Worm (Caenorhabditis elegans): Measurements from ENCODE around the gene aman-2.

The aman-2 gene

ce11 chrV:11896322-11896898 is 36.6 kb downstream of the aman-2 start (continued):
- TF ChIP-seq zag-1 (tag; optimal IDR thresholded peaks at IDR 0.05), result no peak
- TF ChIP-seq F16B12.6 (tag; optimal IDR thresholded peaks at IDR 0.05), result peak; percentile 76
- no peak for TF ChIP-seq ceh-8 (GFP tag; optimal IDR thresholded peaks at IDR 0.05)
- TF ChIP-seq C04F5.9 (tag; optimal IDR thresholded peaks at IDR 0.05), result no peak

DNA sequence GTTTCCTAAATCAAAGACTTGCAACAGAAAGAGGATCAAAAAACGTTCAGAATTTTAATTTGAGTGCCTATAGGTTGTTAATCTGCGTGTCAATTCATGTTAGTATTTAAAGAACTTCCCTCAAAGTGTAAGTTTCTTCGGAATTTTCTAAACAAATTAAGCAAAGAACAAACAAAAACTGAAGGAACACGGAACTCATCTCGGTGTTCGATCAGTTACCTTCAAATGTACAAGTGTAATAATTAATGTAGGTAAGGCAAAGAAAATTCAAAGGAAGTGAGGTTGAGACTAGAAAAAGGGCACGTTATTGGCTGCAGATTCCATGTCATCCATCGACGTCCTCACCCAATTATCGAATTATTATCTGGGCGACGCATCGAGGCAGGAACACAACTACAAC is 39.1 kb downstream of the aman-2 start, which contains the start of gene K12G11.6:
TSS of gene K12G11.6 (plus strand) at position 357 of the 400 bp plus-strand sequence.
- no peak for TF ChIP-seq sox-4 (tag; optimal IDR thresholded peaks at IDR 0.05)
- TF ChIP-seq skn-1 (tag; optimal IDR thresholded peaks at IDR 0.05), result no peak
- TF ChIP-seq alr-1 (tag; optimal IDR thresholded peaks at IDR 0.05; ENCODE audit: borderline replicate concordance), result no peak
- no peak for TF ChIP-seq pqm-1 (tag; optimal IDR thresholded peaks at IDR 0.05)
- no peak for TF ChIP-seq unc-86 (tag; optimal IDR thresholded peaks at IDR 0.05)
- no peak for TF ChIP-seq sup-37 (GFP tag; optimal IDR thresholded peaks at IDR 0.05)
- TF ChIP-seq lin-15B (tag; optimal IDR thresholded peaks at IDR 0.05), result no peak
- TF ChIP-seq lsy-2 (tag; optimal IDR thresholded peaks at IDR 0.05), result no peak
- TF ChIP-seq nhr-85 (tag), result no peak
- no peak for TF ChIP-seq egl-27 (tag; optimal IDR thresholded peaks at IDR 0.05)
- no peak for TF ChIP-seq ceh-8 (GFP tag; optimal IDR thresholded peaks at IDR 0.05)
- no peak for TF ChIP-seq elt-3 (tag; optimal IDR thresholded peaks at IDR 0.05)
- TF ChIP-seq C34B4.2 (tag; optimal IDR thresholded peaks at IDR 0.05), result no peak
- TF ChIP-seq lin-39 (tag; optimal IDR thresholded peaks at IDR 0.05), result no peak
- TF ChIP-seq rnt-1 (tag; optimal IDR thresholded peaks at IDR 0.05), result no peak
- TF ChIP-seq tbx-2 (tag; optimal IDR thresholded peaks at IDR 0.05), result no peak

DNA sequence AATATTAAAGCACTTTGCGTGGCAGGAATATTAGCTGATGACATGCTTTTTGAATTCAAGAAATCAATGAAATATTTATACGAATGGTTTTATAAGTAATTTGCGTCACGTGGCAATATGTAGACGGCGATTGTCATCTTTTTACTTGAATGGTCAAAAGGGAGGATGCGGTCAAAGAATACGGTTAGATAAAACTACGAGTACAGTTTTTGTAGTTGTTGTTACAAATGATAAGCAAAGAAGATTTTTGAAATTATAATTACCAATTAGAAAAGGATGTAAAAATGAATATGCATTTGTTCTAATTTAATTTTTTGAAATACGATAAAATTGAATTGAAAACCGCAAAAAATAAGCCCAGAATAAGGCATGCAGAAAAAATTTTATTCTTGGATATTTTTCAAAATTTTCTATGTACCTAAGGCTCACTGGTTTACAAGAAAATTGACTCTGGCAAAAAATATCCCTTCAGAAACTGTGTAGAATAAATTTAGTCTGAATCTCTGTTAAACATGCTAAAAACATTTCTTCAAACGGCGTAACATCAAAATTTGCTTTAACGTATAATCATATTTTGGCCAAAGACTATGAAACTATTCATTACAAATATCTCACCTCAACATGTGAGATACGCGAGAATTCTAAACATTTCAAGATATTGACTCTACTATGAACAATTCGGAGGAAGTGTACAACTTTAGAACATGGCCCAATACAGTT is 41.7 kb downstream of the aman-2 start, which contains the start of the genes sodh-2 and srx-76:
TSS of gene sodh-2 (minus strand) at position 101 of the 720 bp plus-strand sequence.
TSS of gene srx-76 (plus strand) at position 670 of the 720 bp plus-strand sequence.
- TF ChIP-seq nhr-20 (tag; optimal IDR thresholded peaks at IDR 0.05), result peak; percentile 33
- peak in 1 of 2 experiments; percentile 1 for TF ChIP-seq lin-35 (GFP tag; optimal IDR thresholded peaks at IDR 0.05)
- no peak for TF ChIP-seq efl-1 (optimal IDR thresholded peaks at IDR 0.05)
- peak in 1 of 2 experiments; percentile 47 for TF ChIP-seq efl-1 (GFP tag; optimal IDR thresholded peaks at IDR 0.05 in 1 of 2)
- no peak for TF ChIP-seq nhr-47 (tag; optimal IDR thresholded peaks at IDR 0.05)

DNA sequence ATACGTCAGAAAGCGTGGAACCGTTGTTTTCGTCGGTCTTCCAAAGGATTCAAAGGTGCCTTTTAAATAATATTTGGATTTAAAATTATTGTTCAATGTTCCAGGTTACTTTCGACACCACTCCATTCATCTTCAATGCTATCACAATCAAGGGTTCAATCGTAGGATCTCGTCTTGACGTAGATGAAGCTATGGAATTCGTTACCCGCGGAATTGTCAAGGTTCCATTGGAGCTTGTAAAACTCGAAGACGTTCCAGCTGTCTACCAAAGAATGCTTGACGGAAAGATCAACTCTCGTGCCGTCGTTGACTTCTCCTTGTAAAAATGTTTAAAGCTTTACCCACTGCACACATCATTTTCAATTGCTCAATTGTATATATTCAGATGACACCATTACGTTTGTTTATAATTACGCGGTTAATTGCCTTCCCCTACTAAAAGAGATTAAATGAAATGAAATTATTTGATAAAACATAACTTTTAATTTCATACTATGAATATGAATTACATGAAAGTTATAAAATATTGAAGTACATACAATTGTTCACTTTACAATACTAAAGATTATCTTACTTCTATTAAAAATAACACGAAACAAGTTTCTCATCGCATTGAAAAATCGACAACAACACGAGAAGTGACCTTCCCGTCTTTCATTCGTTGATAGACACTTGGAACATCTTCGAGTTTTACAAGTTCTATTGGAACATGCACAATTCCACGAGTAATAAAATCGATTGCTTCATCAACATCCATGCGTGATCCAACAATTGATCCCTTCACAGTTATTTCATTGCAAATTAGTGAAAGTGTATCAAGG is 43.7 kb downstream of the aman-2 start:
- peak in 1 of 2 experiments; percentile 18 for TF ChIP-seq efl-1 (optimal IDR thresholded peaks at IDR 0.05)
- peak in 1 of 2 experiments; percentile 93 for TF ChIP-seq efl-1 (GFP tag; optimal IDR thresholded peaks at IDR 0.05 in 1 of 2)
- TF ChIP-seq unc-98 (GFP tag; IDR thresholded peaks at IDR 0.05), result no peak
- peak in 1 of 2 experiments; percentile 54 for TF ChIP-seq lsy-2 (tag; optimal IDR thresholded peaks at IDR 0.05)
- TF ChIP-seq Y116A8C.19 (tag; optimal IDR thresholded peaks at IDR 0.05; ENCODE audit: borderline replicate concordance), result no peak
- no peak for TF ChIP-seq swsn-7 (tag; optimal IDR thresholded peaks at IDR 0.05)
- TF ChIP-seq sox-4 (tag; optimal IDR thresholded peaks at IDR 0.05), result no peak
- TF ChIP-seq fkh-4 (tag; optimal IDR thresholded peaks at IDR 0.05; ENCODE audit: borderline replicate concordance), result no peak
- TF ChIP-seq C34B4.2 (tag; optimal IDR thresholded peaks at IDR 0.05), result no peak
- TF ChIP-seq hlh-17 (GFP tag; optimal IDR thresholded peaks at IDR 0.05; ENCODE audit: borderline replicate concordance), result no peak
- peak; percentile 83 for TF ChIP-seq rnt-1 (tag; optimal IDR thresholded peaks at IDR 0.05)
- TF ChIP-seq ceh-88 (GFP tag; IDR thresholded peaks at IDR 0.05), result peak; percentile 65
- TF ChIP-seq unc-30 (tag; optimal IDR thresholded peaks at IDR 0.05), result no peak
- TF ChIP-seq lin-35 (GFP tag; optimal IDR thresholded peaks at IDR 0.05), result peak in 1 of 2 experiments; percentile 50
- peak; percentile 40 for TF ChIP-seq nhr-20 (tag; optimal IDR thresholded peaks at IDR 0.05)
- TF ChIP-seq F16B12.6 (tag; optimal IDR thresholded peaks at IDR 0.05), result no peak
- TF ChIP-seq nhr-85 (tag), result peak; percentile 74
- no peak for TF ChIP-seq nhr-47 (tag; optimal IDR thresholded peaks at IDR 0.05)
- peak; percentile 11 for TF ChIP-seq blmp-1 (tag; optimal IDR thresholded peaks at IDR 0.05)
- TF ChIP-seq mab-9 (GFP tag; IDR thresholded peaks at IDR 0.05), result no peak
- TF ChIP-seq C04F5.9 (tag; optimal IDR thresholded peaks at IDR 0.05), result peak; percentile 44
- no peak for TF ChIP-seq fkh-8 (tag; optimal IDR thresholded peaks at IDR 0.05)
- peak; percentile 13 for TF ChIP-seq lir-3 (tag; optimal IDR thresholded peaks at IDR 0.05; ENCODE audit: poor library complexity)
- TF ChIP-seq ets-5 (GFP tag; IDR thresholded peaks at IDR 0.05), result no peak
- TF ChIP-seq ceh-8 (GFP tag; optimal IDR thresholded peaks at IDR 0.05), result no peak
- TF ChIP-seq irx-1 (tag; optimal IDR thresholded peaks at IDR 0.05), result peak; percentile 51
- TF ChIP-seq vab-15 (tag; optimal IDR thresholded peaks at IDR 0.05), result no peak
- peak; percentile 56 for TF ChIP-seq tbx-2 (tag; optimal IDR thresholded peaks at IDR 0.05)
- no peak for TF ChIP-seq mep-1 (tag; optimal IDR thresholded peaks at IDR 0.05)
- TF ChIP-seq lin-14 (GFP tag; optimal IDR thresholded peaks at IDR 0.05), result peak; percentile 62
- no peak for TF ChIP-seq alr-1 (tag; optimal IDR thresholded peaks at IDR 0.05; ENCODE audit: borderline replicate concordance)

Measured in whole organism, L1 larva.